Worm (Caenorhabditis elegans) whole organism, young adult: ENCODE results near the gene ztf-22.

ENCODE experiments used
- B0336.3 ChIP-seq: fragments of 200-800 bp; sonication (Bioruptor generic); IDR thresholded peaks from 2 replicates; pipeline ENCODE4 v1.3.6; 2022; ENCODE audit warnings: missing genetic modification characterization, missing compliant biosample characterization
- C17E4.6 ChIP-seq: fragments of 200-800 bp; sonication (Bioruptor generic); IDR thresholded peaks from 2 replicates; pipeline ENCODE4 v1.3.6; 2022; ENCODE audit warnings: missing genetic modification reagents, missing genetic modification characterization, missing compliant biosample characterization
- F33H1.4 ChIP-seq: fragments of 200-800 bp; sonication (Bioruptor generic); IDR thresholded peaks from 2 replicates; pipeline ENCODE4 v1.3.6; 2022; ENCODE audit warnings: missing genetic modification reagents, missing genetic modification characterization, missing compliant biosample characterization
- F57A8.1 ChIP-seq: fragments of 200-800 bp; sonication (Bioruptor generic); optimal IDR thresholded peaks from 2 replicates; lab custom pipeline; 2018; ENCODE audit warnings: mild to moderate bottlenecking, missing genetic modification characterization, moderate library complexity, missing compliant biosample characterization
- K12H6.12 ChIP-seq: fragments of 200-800 bp; sonication (Bioruptor generic); optimal IDR thresholded peaks from 2 replicates; lab custom pipeline; 2018; ENCODE audit warnings: mild to moderate bottlenecking, missing genetic modification characterization, missing compliant biosample characterization
- Y95B8A.8 ChIP-seq: fragments of 200-800 bp; sonication (Bioruptor generic); IDR thresholded peaks from 2 replicates; pipeline ENCODE4 v1.3.6; 2022; ENCODE audit warnings: missing genetic modification reagents, missing genetic modification characterization, missing compliant biosample characterization
- ama-1 ChIP-seq, 3 experiments: fragments of 150-350 bp in 1 of 3; sonication (generic microtip) in 2 of 3; optimal IDR thresholded peaks; 2 replicates each; lab custom pipeline; 2014 to 2018; ENCODE audit warnings: missing biosample characterization in 2 of 3, missing genetic modification characterization in 2 of 3, missing genetic modification reagents in 2 of 3
- athp-1 ChIP-seq: sonication (generic microtip); optimal IDR thresholded peaks from 2 replicates; lab custom pipeline; 2017; ENCODE audit warnings: mild to moderate bottlenecking, missing genetic modification characterization, missing compliant biosample characterization
- attf-3 ChIP-seq: fragments of 200-800 bp; sonication (Bioruptor generic); conservative IDR thresholded peaks from 2 replicates; pipeline ENCODE4 v1.3.6; 2022; ENCODE audit warnings: missing genetic modification reagents, missing genetic modification characterization, missing compliant biosample characterization
- bed-1 ChIP-seq: fragments of 200-800 bp; sonication (Bioruptor generic); IDR thresholded peaks from 2 replicates; pipeline ENCODE4 v1.3.6; 2022; ENCODE audit warnings: missing genetic modification reagents, missing genetic modification characterization, missing compliant biosample characterization
- bed-2 ChIP-seq: fragments of 200-800 bp; sonication (Bioruptor generic); IDR thresholded peaks from 2 replicates; pipeline ENCODE4 v1.3.6; 2022; ENCODE audit warnings: missing genetic modification reagents, missing genetic modification characterization, missing compliant biosample characterization
- cebp-1 ChIP-seq, 2 experiments: fragments of 200-800 bp in 1 of 2; sonication (Bioruptor generic) in 1 of 2; sonication (generic microtip) in 1 of 2; IDR thresholded peaks in 1 of 2; optimal IDR thresholded peaks in 1 of 2; 2 replicates each; pipeline versions ENCODE4 v1.3.6 to Lab custom; 2017 to 2022; ENCODE audit warnings: missing compliant biosample characterization in 2 of 2, missing genetic modification characterization in 2 of 2, mild to moderate bottlenecking in 1 of 2, missing genetic modification reagents in 1 of 2, moderate library complexity in 1 of 2
- cebp-2 ChIP-seq: fragments of 200-800 bp; sonication (Bioruptor generic); IDR thresholded peaks from 2 replicates; pipeline ENCODE4 v1.3.6; 2022; ENCODE audit warnings: missing genetic modification characterization, missing compliant biosample characterization
- ceh-100 ChIP-seq: fragments of 200-800 bp; sonication (Bioruptor generic); IDR thresholded peaks from 2 replicates; pipeline ENCODE4 v1.3.6; 2022; ENCODE audit warnings: missing genetic modification reagents, missing genetic modification characterization, missing compliant biosample characterization
- ceh-27 ChIP-seq: fragments of 200-800 bp; sonication (Bioruptor generic); optimal IDR thresholded peaks from 2 replicates; lab custom pipeline; 2018; ENCODE audit warnings: mild to moderate bottlenecking, missing genetic modification characterization, moderate library complexity, missing compliant biosample characterization
- ceh-58 ChIP-seq: fragments of 200-800 bp; sonication (Bioruptor generic); IDR thresholded peaks from 2 replicates; pipeline ENCODE4 v1.3.6; 2022; ENCODE audit warnings: missing genetic modification characterization, missing compliant biosample characterization
- chd-7 ChIP-seq: sonication (generic microtip); optimal IDR thresholded peaks from 2 replicates; lab custom pipeline; 2016; ENCODE audit warnings: mild to moderate bottlenecking, missing genetic modification characterization, moderate library complexity, missing compliant biosample characterization
- die-1 ChIP-seq: sonication (generic microtip); optimal IDR thresholded peaks from 2 replicates; lab custom pipeline; 2016; ENCODE audit warnings: missing genotype, mild to moderate bottlenecking, missing genetic modification characterization, missing compliant biosample characterization
- dox-1 ChIP-seq: fragments of 200-800 bp; sonication (Bioruptor generic); IDR thresholded peaks from 2 replicates; pipeline ENCODE4 v1.3.6; 2022; ENCODE audit warnings: missing genetic modification reagents, missing genetic modification characterization, missing compliant biosample characterization
- egl-44 ChIP-seq: fragments of 200-800 bp; sonication (Bioruptor generic); IDR thresholded peaks from 2 replicates; pipeline ENCODE4 v1.3.6; 2022; ENCODE audit warnings: missing genetic modification reagents, missing genetic modification characterization, missing compliant biosample characterization
- ekl-4 ChIP-seq: fragments of 200-800 bp; sonication (Bioruptor generic); IDR thresholded peaks from 2 replicates; pipeline ENCODE4 v1.3.6; 2022; ENCODE audit warnings: missing genetic modification reagents, missing genetic modification characterization, missing compliant biosample characterization
- hrde-1 ChIP-seq: sonication (generic microtip); optimal IDR thresholded peaks from 2 replicates; lab custom pipeline; 2016; ENCODE audit warnings: missing genetic modification characterization, mild to moderate bottlenecking, missing compliant biosample characterization, moderate library complexity, missing genotype, missing genetic modification reagents, borderline replicate concordance
- hsf-1 ChIP-seq: fragments of 200-800 bp; sonication (Bioruptor generic); IDR thresholded peaks from 2 replicates; pipeline ENCODE4 v1.3.6; 2022; ENCODE audit warnings: missing genetic modification reagents, missing genetic modification characterization, missing compliant biosample characterization
- lin-35 ChIP-seq, 3 experiments: fragments of 150-350 bp in 2 of 3; sonication (generic microtip) in 1 of 3; optimal IDR thresholded peaks; 2 replicates each; lab custom pipeline; 2014 to 2018; ENCODE audit warnings: missing biosample characterization in 3 of 3, missing genetic modification characterization in 3 of 3, missing genetic modification reagents in 3 of 3
- lin-54 ChIP-seq: fragments of 200-800 bp; sonication (Bioruptor generic); optimal IDR thresholded peaks from 2 replicates; lab custom pipeline; 2018; ENCODE audit warnings: mild to moderate bottlenecking, missing genetic modification characterization, missing compliant biosample characterization
- madf-10 ChIP-seq: sonication (generic microtip); optimal IDR thresholded peaks from 2 replicates; lab custom pipeline; 2016; ENCODE audit warnings: mild to moderate bottlenecking, missing genetic modification characterization, missing compliant biosample characterization
- mcd-1 ChIP-seq: fragments of 200-800 bp; sonication (Bioruptor generic); IDR thresholded peaks from 2 replicates; pipeline ENCODE4 v1.3.6; 2022; ENCODE audit warnings: missing genetic modification reagents, missing genetic modification characterization, missing compliant biosample characterization
- mes-4 ChIP-seq: sonication (generic microtip); optimal IDR thresholded peaks from 2 replicates; lab custom pipeline; 2016; ENCODE audit warnings: missing genotype, missing genetic modification characterization, missing compliant biosample characterization
- nfya-1 ChIP-seq: sonication (generic microtip); optimal IDR thresholded peaks from 2 replicates; lab custom pipeline; 2017; ENCODE audit warnings: antibody characterized with exemption, missing compliant biosample characterization, missing genetic modification characterization, borderline replicate concordance; ENCODE audit not compliant: insufficient read depth
- nfyb-1 ChIP-seq: fragments of 200-800 bp; sonication (Bioruptor generic); IDR thresholded peaks from 2 replicates; pipeline ENCODE4 v1.3.6; 2022; ENCODE audit warnings: missing genetic modification reagents, missing genetic modification characterization, missing compliant biosample characterization
- nhr-27 ChIP-seq: fragments of 200-800 bp; sonication (Bioruptor generic); optimal IDR thresholded peaks from 2 replicates; lab custom pipeline; 2018; ENCODE audit warnings: mild to moderate bottlenecking, missing genetic modification characterization, moderate library complexity, missing compliant biosample characterization
- nhr-90 ChIP-seq: sonication (generic microtip); optimal IDR thresholded peaks from 2 replicates; lab custom pipeline; 2016; ENCODE audit warnings: missing genotype, mild to moderate bottlenecking, missing genetic modification characterization, missing compliant biosample characterization
- pha-4 ChIP-seq: fragments of 150-350 bp; sonication (generic microtip); optimal IDR thresholded peaks from 2 replicates; lab custom pipeline; 2014; ENCODE audit warnings: missing biosample characterization, missing genetic modification reagents, missing genetic modification characterization
- sdz-38 ChIP-seq: sonication (generic microtip); optimal IDR thresholded peaks from 2 replicates; lab custom pipeline; 2016; ENCODE audit warnings: missing genotype, missing genetic modification characterization, missing compliant biosample characterization
- sea-2 ChIP-seq: fragments of 200-800 bp; sonication (Bioruptor generic); IDR thresholded peaks from 2 replicates; pipeline ENCODE4 v1.3.6; 2022; ENCODE audit warnings: missing genetic modification characterization, missing compliant biosample characterization
- snpc-4 ChIP-seq, 5 experiments: fragments of 150-350 bp in 1 of 5; sonication (generic microtip) in 4 of 5; optimal IDR thresholded peaks; 2 replicates each; lab custom pipeline; 2014 to 2018; ENCODE audit warnings: missing genetic modification characterization in 5 of 5, missing biosample characterization in 3 of 5, antibody characterized with exemption in 2 of 5, mild to moderate bottlenecking in 2 of 5, missing compliant biosample characterization in 2 of 5, missing genotype in 2 of 5, moderate library complexity in 2 of 5, missing genetic modification reagents in 1 of 5
- somi-1 ChIP-seq: fragments of 200-800 bp; sonication (Bioruptor generic); optimal IDR thresholded peaks from 2 replicates; lab custom pipeline; 2018; ENCODE audit warnings: mild to moderate bottlenecking, missing genetic modification characterization, missing compliant biosample characterization
- tbp1 ChIP-seq: fragments of 200-800 bp; sonication (Bioruptor generic); optimal IDR thresholded peaks from 2 replicates; lab custom pipeline; 2018; ENCODE audit warnings: mild to moderate bottlenecking, missing genetic modification characterization, missing compliant biosample characterization
- tlf-1 ChIP-seq: fragments of 200-800 bp; sonication (Bioruptor generic); optimal IDR thresholded peaks from 2 replicates; lab custom pipeline; 2018; ENCODE audit warnings: mild to moderate bottlenecking, missing genetic modification characterization, missing compliant biosample characterization
- unc-130 ChIP-seq: sonication (generic microtip); optimal IDR thresholded peaks from 2 replicates; lab custom pipeline; 2016; ENCODE audit warnings: missing genetic modification reagents, missing genetic modification characterization, missing compliant biosample characterization
- ztf-18 ChIP-seq: sonication (generic microtip); optimal IDR thresholded peaks from 2 replicates; lab custom pipeline; 2016; ENCODE audit warnings: missing genotype, mild to moderate bottlenecking, missing genetic modification characterization, missing compliant biosample characterization
- ztf-28 ChIP-seq: fragments of 200-800 bp; sonication (Bioruptor generic); IDR thresholded peaks from 2 replicates; pipeline ENCODE4 v1.3.6; 2022; ENCODE audit warnings: missing genetic modification reagents, missing genetic modification characterization, missing compliant biosample characterization

The ztf-22 gene

DNA sequence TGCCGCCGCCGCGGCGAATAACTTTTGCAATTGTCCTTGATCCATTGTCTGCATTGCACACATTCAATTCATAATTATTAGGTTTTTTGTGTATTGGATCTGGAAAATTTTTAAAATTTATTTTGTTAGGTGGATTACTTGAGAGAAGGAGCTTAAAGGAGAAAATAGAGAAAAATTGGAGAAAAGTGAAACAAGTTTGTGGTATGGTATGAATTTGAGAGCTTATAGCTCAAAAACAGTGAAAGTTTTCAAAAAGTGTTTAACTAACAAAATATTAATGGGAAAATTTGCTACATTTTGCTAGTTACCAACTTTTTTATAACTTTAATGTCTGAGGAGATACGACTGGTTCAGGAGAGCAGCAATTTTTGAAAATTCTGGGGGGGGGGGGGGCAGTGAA, at the start of gene ztf-22:
TSS of gene ztf-22 (minus strand) at position 101 of the 400 bp plus-strand sequence.
- TF ChIP-seq somi-1 (GFP tag; lab: Kevin White, UChicago) (no peak), ceh-100 (no peak), C17E4.6 (GFP tag; lab: Robert Waterston, UW) (no peak), egl-44 (GFP tag; lab: Robert Waterston, UW) (no peak), unc-130 (GFP tag; lab: Kevin White, UChicago) (no peak), nfya-1 (tag; lab: Kevin White, UChicago) (no peak), bed-1 (GFP tag; lab: Robert Waterston, UW) (no peak), nhr-90 (tag; lab: Kevin White, UChicago) (no peak)

DNA sequence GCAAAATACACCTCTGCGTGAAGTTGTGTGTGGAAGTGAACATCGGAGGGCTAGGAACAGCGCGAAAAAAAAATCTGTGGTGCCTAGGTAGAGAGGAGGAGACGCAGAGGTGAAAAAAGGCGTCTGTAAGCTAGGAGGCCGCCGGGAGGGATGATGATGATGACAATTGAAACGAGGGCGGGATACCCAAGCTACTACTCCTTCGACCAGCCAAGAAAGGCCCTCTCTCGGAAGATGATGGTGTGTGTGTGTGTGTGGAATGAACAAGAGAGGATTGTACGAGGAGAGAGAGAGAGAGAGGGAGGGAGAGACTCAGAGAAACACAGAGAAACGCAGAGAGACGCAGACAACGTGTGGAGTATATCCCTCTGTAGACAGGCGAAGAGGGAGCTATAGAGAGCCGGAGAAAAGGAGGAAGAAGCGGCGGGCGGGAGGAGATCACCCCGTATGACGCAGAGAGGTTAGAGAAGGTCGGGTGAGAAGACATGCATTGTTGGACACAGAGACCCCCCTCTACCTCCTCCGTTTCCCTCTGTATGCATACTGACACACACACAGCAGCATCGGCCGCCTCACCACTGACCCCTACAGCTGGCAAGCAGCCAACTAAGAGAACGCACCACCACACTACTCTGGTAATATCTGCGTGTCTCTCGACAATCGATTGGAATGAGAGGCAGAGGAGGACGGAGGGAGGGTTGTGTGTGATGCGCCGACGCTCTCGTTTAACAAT, 49.5 kb upstream of the ztf-22 start:
- 0 out of 2 replicates have a peak, but pooled peaks have one; percentile 14 for TF ChIP-seq F33H1.4 (GFP tag; lab: Robert Waterston, UW)
- TF ChIP-seq unc-130 (GFP tag; lab: Kevin White, UChicago), result no peak
- peak; percentile 43 for TF ChIP-seq snpc-4 (GFP tag; optimal IDR thresholded peaks at IDR 0.05; lab: Kevin White, UChicago)
- TF ChIP-seq snpc-4 (tag; optimal IDR thresholded peaks at IDR 0.05; lab: Kevin White, UChicago), result peak; percentile 29 to 67 (median 50)
- TF ChIP-seq sdz-38 (tag; lab: Kevin White, UChicago), result no peak
- TF ChIP-seq K12H6.12, result peak; percentile 95
- 0 out of 2 replicates have a peak, but pooled peaks have one; percentile 28 for TF ChIP-seq Y95B8A.8
- no peak for TF ChIP-seq C17E4.6 (GFP tag; lab: Robert Waterston, UW)
- TF ChIP-seq bed-1 (GFP tag; lab: Robert Waterston, UW), result no peak
- TF ChIP-seq lin-54 (GFP tag; lab: Kevin White, UChicago), result peak; percentile 34
- peak; percentile 4 for TF ChIP-seq tlf-1
- TF ChIP-seq dox-1, result peak; percentile 87
- TF ChIP-seq madf-10 (tag; lab: Kevin White, UChicago), result peak; percentile 43
- TF ChIP-seq lin-35 (GFP tag; optimal IDR thresholded peaks at IDR 0.05; lab: Kevin White, UChicago), result peak in 1 of 3 experiments; percentile 25
- TF ChIP-seq chd-7 (tag; lab: Kevin White, UChicago), result peak; percentile 75
- peak; percentile 7 for TF ChIP-seq pha-4
- TF ChIP-seq hrde-1, result no peak
- 0 out of 2 replicates have a peak, but pooled peaks have one; percentile 29 for TF ChIP-seq nfyb-1 (GFP tag; lab: Robert Waterston, UW)
- TF ChIP-seq nhr-27 (tag; lab: Kevin White, UChicago), result no peak
- no peak for TF ChIP-seq F57A8.1 (GFP tag; lab: Kevin White, UChicago)
- peak; percentile 0 for TF ChIP-seq nhr-90 (tag; lab: Kevin White, UChicago)
- peak; percentile 34; the same call in 1 of the 2 replicates for TF ChIP-seq attf-3
- TF ChIP-seq mcd-1 (GFP tag; lab: Robert Waterston, UW), result peak; percentile 41
- no peak for TF ChIP-seq ceh-100
- TF ChIP-seq sea-2 (GFP tag; lab: Robert Waterston, UW), result no peak
- TF ChIP-seq ama-1 (optimal IDR thresholded peaks at IDR 0.05; lab: Kevin White, UChicago), result no peak
- TF ChIP-seq ama-1 (GFP tag; optimal IDR thresholded peaks at IDR 0.05; lab: Kevin White, UChicago), result no peak
- no peak for TF ChIP-seq cebp-2 (GFP tag; lab: Robert Waterston, UW)
- TF ChIP-seq ztf-18 (tag; lab: Kevin White, UChicago), result peak; percentile 36
- TF ChIP-seq bed-2, result 0 out of 2 replicates have a peak, but pooled peaks have one; percentile 30
- no peak for TF ChIP-seq ceh-58 (GFP tag; lab: Robert Waterston, UW)
- peak; percentile 68 for TF ChIP-seq B0336.3
- no peak for TF ChIP-seq athp-1 (tag; lab: Kevin White, UChicago)
- no peak for TF ChIP-seq hsf-1 (GFP tag; lab: Robert Waterston, UW)
- TF ChIP-seq ceh-27, result peak; percentile 79
- TF ChIP-seq tbp1, result no peak
- no peak for TF ChIP-seq mes-4 (tag; lab: Kevin White, UChicago)
- no peak for TF ChIP-seq cebp-1 (GFP tag; IDR thresholded peaks at IDR 0.05; lab: Robert Waterston, UW)
- TF ChIP-seq cebp-1 (tag; optimal IDR thresholded peaks at IDR 0.05; lab: Kevin White, UChicago), result peak; percentile 77
- peak; percentile 43 for TF ChIP-seq die-1
- TF ChIP-seq ekl-4 (GFP tag; lab: Robert Waterston, UW), result peak; percentile 49; the same call in 1 of the 2 replicates
- TF ChIP-seq ztf-28 (GFP tag; lab: Robert Waterston, UW), result no peak
